Fruit fly (Drosophila melanogaster) Kc167 (cell line): ENCODE measurements around the gene CG15439.

ENCODE experiments used
- Myc ChIP-seq: fragments of >200 bp; optimal IDR thresholded peaks from 2 replicates; lab custom pipeline; 2017; ENCODE audit warnings: missing external identifiers
- Sin3A ChIP-seq: fragments of >200 bp; optimal IDR thresholded peaks from 2 replicates; lab custom pipeline; 2018; ENCODE audit warnings: missing external identifiers
- h ChIP-seq: fragments of >200 bp; optimal IDR thresholded peaks from 3 replicates; lab custom pipeline; 2018; ENCODE audit warnings: missing external identifiers
- insv ChIP-seq: fragments of >200 bp; optimal IDR thresholded peaks from 3 replicates; lab custom pipeline; 2018; ENCODE audit warnings: missing external identifiers
- psq ChIP-seq: fragments of >200 bp; optimal IDR thresholded peaks from 2 replicates; lab custom pipeline; 2017; ENCODE audit warnings: missing external identifiers
- ttk ChIP-seq: sonication (Bioruptor generic); optimal IDR thresholded peaks from 2 replicates; lab custom pipeline; 2017; ENCODE audit warnings: missing external identifiers

The CG15439 gene

dm6 chr2L:4448582-4449016 is 4.2 kb downstream of the CG15439 start, which contains the start of gene MFS18:
TSS of gene MFS18 (minus strand) at chr2L:4448635.
- no peak for TF ChIP-seq insv (lab: Kevin White, UChicago)
- peak; percentile 40 for TF ChIP-seq psq (lab: Kevin White, UChicago)
- no peak for TF ChIP-seq Sin3A (lab: Kevin White, UChicago)
- TF ChIP-seq ttk: no peak
- TF ChIP-seq Myc (lab: Kevin White, UChicago): no peak

DNA sequence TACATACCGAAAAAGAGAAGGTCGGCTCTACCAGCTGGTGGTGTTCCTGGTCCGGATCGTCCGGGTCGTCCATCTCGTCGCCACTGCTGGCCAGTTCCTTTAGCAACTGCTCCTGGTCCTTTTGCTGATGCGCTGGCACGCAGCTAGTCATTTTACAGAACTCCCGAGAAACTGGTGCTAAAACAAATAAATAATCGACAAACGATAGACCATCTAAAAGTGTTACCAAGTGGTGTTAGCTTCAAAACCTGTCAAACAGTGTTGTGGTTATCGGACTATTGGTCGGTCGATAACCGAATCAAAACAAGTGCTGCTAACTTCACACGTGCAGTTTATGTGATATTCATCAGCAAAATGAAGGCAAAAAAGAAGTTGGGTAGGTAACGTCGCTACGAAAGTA is 8.4 kb downstream of the CG15439 start, which contains the start of the genes morgue and Elp3:
TSS of gene morgue (minus strand) at position 224 of the 400 bp plus-strand sequence.
TSS of gene Elp3 (plus strand) at position 276 of the 400 bp plus-strand sequence.
- TF ChIP-seq ttk (no peak), h (lab: Kevin White, UChicago) (no peak), Sin3A (lab: Kevin White, UChicago) (no peak), Myc (lab: Kevin White, UChicago) (no peak), psq (lab: Kevin White, UChicago) (no peak), insv (lab: Kevin White, UChicago) (no peak)

DNA sequence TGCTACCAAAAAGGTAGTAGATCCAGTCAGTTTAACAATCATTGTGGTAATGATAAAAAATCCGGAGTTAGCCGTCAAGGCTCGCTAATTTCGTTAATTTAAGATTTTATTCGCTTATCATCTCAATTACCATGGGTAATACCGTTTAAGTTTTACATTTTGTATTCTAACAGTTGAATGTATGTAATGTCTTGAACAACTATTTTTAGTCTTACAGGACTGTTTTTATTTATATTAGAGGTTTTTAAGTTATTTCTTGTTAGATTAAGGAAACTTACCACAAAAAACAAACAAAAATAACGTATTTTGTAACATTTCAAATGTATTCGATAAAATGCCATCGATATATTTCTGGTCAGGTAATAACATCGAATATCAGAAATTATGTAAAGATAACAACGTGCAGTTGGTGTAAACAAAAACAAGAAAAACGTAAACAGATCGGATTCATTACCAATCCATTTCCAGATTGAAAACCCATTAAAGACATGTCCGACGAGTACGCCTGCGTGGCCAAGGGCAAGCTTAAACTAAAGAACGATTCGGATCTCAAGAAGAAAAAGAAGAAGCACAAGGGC is 10.7 kb downstream of the CG15439 start, which contains the start of the genes Sfp24F and CG15432:
TSS of gene Sfp24F (minus strand) at position 51 of the 578 bp plus-strand sequence.
TSS of gene CG15432 (plus strand) at position 311 of the 578 bp plus-strand sequence.
- TF ChIP-seq ttk (no peak), insv (lab: Kevin White, UChicago) (no peak), Myc (lab: Kevin White, UChicago) (no peak), Sin3A (lab: Kevin White, UChicago) (no peak), h (lab: Kevin White, UChicago) (no peak), psq (lab: Kevin White, UChicago) (no peak)

dm6 chr2L:4440881-4441737 is 11.7 kb downstream of the CG15439 start, which contains the start of gene CG15431:
TSS of gene CG15431 (minus strand) at chr2L:4441282.
- TF ChIP-seq psq (lab: Kevin White, UChicago) (no peak), insv (lab: Kevin White, UChicago) (no peak), Myc (lab: Kevin White, UChicago) (no peak), ttk (no peak), h (lab: Kevin White, UChicago) (no peak), Sin3A (lab: Kevin White, UChicago) (no peak)

- TF ChIP-seq psq (lab: Kevin White, UChicago) (no peak), ttk (no peak)
These were observed 15.4 kb downstream of the CG15439 start, which contains the start of gene CG43056 for dm6 chr2L:4437487-4437886. TSS of gene CG43056 (plus strand) at chr2L:4437787.

dm6 chr2L:4433608-4434007 is 19.2 kb downstream of the CG15439 start, which contains the start of the genes CG34177 and CG34178:
TSS of gene CG34177 (plus strand) at chr2L:4433908.
TSS of gene CG34178 (plus strand) at chr2L:4433908.
- TF ChIP-seq insv (lab: Kevin White, UChicago) (no peak), Sin3A (lab: Kevin White, UChicago) (no peak), psq (lab: Kevin White, UChicago) (no peak), Myc (lab: Kevin White, UChicago) (no peak), ttk (no peak), h (lab: Kevin White, UChicago) (no peak)

DNA sequence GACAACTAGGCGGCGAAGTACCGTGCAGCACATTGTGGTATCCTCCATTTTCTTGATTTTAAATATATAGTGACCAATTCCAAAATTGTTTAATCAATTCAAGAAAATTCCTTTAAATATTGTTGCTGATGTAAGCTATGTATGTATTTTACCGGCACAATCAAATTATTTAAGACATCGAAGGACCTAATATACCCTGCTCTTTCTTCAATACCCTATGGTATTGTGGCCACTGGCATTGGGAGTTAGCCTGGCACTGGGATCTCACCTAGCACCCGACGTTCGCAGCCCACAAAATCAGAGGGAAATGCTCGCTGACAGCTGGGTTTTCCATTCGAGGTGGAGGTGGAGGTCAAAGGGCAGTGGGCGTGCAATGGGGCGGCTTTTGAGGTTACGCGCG is 30.7 kb downstream of the CG15439 start:
- TF ChIP-seq insv (lab: Kevin White, UChicago) (no peak), psq (lab: Kevin White, UChicago) (no peak), h (lab: Kevin White, UChicago) (no peak), Sin3A (lab: Kevin White, UChicago) (no peak), ttk (no peak), Myc (lab: Kevin White, UChicago) (no peak)

DNA sequence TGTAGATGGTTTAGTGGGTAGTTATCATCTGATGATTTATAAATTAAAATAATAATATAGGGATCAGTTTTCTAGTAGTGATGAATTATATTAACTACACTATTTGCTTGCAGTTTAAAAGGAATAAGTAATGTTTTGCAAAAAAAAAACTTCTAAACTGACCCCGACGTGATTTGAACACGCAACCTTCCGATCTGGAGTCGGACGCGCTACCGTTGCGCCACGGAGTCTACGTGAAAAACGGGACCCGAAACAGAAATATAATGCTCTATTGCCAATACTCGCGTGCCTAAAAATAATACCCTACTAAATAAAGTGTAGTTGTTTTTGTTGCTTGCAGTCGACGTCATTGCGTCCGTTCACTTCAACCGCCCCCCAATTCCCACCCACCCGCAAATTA is 34.0 kb downstream of the CG15439 start:
- no peak for TF ChIP-seq ttk
- no peak for TF ChIP-seq insv (lab: Kevin White, UChicago)
- no peak for TF ChIP-seq psq (lab: Kevin White, UChicago)
- no peak for TF ChIP-seq h (lab: Kevin White, UChicago)
- TF ChIP-seq Sin3A (lab: Kevin White, UChicago): no peak
- TF ChIP-seq Myc (lab: Kevin White, UChicago): no peak

DNA sequence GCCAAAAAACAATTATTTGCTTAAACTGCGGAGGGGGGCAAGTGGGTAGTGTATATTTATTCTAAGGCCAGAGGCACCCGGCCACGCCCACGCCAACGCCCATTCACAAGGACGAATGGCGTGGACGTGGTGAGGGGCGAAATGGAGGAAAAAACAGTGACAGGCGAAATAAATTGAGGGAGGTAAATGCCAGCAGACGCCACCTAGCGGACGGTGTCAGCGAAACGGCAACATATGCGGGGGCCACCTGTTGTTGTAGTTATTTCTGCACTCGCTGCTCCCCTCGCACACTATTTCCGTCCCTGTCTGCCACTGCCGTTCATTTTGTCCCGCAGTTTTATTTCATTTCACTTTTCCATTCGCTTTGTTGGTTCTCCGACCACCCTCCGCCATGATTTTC is 34.9 kb downstream of the CG15439 start:
- no peak for TF ChIP-seq ttk
- TF ChIP-seq psq (lab: Kevin White, UChicago): no peak

DNA sequence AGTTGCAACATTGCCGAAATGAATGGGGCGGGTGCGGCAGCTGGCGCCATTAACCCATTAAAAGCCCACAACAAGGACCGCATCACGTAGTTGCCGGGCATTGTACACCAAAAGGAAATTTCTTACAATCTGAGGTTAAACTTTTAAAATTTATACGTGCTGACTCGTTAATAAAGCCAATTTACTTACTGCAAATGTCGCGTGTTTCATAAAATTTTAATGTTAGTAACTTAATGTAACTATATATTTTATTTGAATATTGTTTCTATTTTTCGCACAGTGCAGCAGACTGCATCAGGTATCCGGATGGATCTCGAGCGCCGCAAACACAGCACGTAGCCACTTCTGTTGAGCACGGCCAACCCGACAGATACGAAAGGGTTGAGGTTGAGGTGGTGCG is 35.9 kb downstream of the CG15439 start:
- TF ChIP-seq h (lab: Kevin White, UChicago) (no peak), Sin3A (lab: Kevin White, UChicago) (no peak)

DNA sequence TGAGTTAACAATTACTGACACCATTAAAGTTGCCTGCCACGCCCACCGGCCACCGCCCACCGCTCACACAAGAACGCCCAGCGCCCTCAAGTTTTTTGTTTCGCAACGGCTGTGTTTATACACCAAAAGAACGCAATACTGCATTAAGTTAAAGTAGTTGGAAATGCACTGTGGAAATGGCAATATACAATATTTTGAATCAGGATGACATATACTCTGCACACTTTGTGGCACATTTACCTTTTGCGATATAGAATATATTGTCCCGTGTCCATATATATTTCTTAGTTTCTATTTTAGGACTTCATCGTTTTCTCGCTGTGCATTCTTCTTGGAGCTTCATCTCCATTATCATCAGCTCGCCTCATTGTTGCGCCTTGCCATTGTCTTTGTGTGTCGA is 36.7 kb downstream of the CG15439 start:
- TF ChIP-seq h (lab: Kevin White, UChicago): no peak
- TF ChIP-seq Myc (lab: Kevin White, UChicago): no peak
- no peak for TF ChIP-seq Sin3A (lab: Kevin White, UChicago)
- no peak for TF ChIP-seq ttk
- TF ChIP-seq psq (lab: Kevin White, UChicago): no peak
- TF ChIP-seq insv (lab: Kevin White, UChicago): no peak

- TF ChIP-seq h (lab: Kevin White, UChicago): no peak
- no peak for TF ChIP-seq ttk
- no peak for TF ChIP-seq psq (lab: Kevin White, UChicago)
- no peak for TF ChIP-seq Myc (lab: Kevin White, UChicago)
- no peak for TF ChIP-seq insv (lab: Kevin White, UChicago)
- TF ChIP-seq Sin3A (lab: Kevin White, UChicago): no peak
These were observed 38.8 kb downstream of the CG15439 start for dm6 chr2L:4414059-4414458.
